Fruit fly (Drosophila melanogaster): Measurements from ENCODE around the gene CG33673.

CG33673 gene

dm6 chr2L:1987434-1988191 is 41.1 kb upstream of the CG33673 start, which contains the start of gene Got2 (continued):
- TF ChIP-seq CG7963 (GFP tag; IDR thresholded peaks at IDR 0.05; ENCODE audit: partially characterized antibody): peak; percentile 75; the same call in 1 of the 3 replicates
- no peak for TF ChIP-seq Max (GFP tag; optimal IDR thresholded peaks at IDR 0.05)
- TF ChIP-seq B-H2 (GFP tag; optimal IDR thresholded peaks at IDR 0.05): no peak
- peak; percentile 92 for TF ChIP-seq ERR (GFP tag; optimal IDR thresholded peaks at IDR 0.05)
- TF ChIP-seq Eip74EF (GFP tag; optimal IDR thresholded peaks at IDR 0.05): no peak
- peak; percentile 65 for TF ChIP-seq Rfx (GFP tag; IDR thresholded peaks at IDR 0.05)
- peak; percentile 29 for TF ChIP-seq CG15269 (tag; optimal IDR thresholded peaks at IDR 0.05)
- peak; percentile 13 for TF ChIP-seq Ssrp (tag; optimal IDR thresholded peaks at IDR 0.05)
- no peak for TF ChIP-seq MTF-1 (GFP tag; optimal IDR thresholded peaks at IDR 0.05; ENCODE audit: borderline replicate concordance)
- TF ChIP-seq Deaf1 (tag; optimal IDR thresholded peaks at IDR 0.05): peak; percentile 12
- no peak for TF ChIP-seq Lhr (GFP tag; optimal IDR thresholded peaks at IDR 0.05)
- peak; percentile 95 for TF ChIP-seq CG5180 (GFP tag; optimal IDR thresholded peaks at IDR 0.05)
- TF ChIP-seq dimm (GFP tag; IDR thresholded peaks at IDR 0.05): no peak
- TF ChIP-seq Hr3 (GFP tag; optimal IDR thresholded peaks at IDR 0.05): peak; percentile 17
- peak; percentile 82 for TF ChIP-seq Dll (GFP tag; IDR thresholded peaks at IDR 0.05; ENCODE audit: partially characterized antibody)
- TF ChIP-seq zen2 (GFP tag; IDR thresholded peaks at IDR 0.05; ENCODE audit: partially characterized antibody): peak; percentile 75
- no peak for TF ChIP-seq CG4282 (GFP tag; optimal IDR thresholded peaks at IDR 0.05)
- peak; percentile 57 for TF ChIP-seq slbo (GFP tag; IDR thresholded peaks at IDR 0.05)
- TF ChIP-seq CG10321 (GFP tag; IDR thresholded peaks at IDR 0.05): peak; percentile 87
- peak; percentile 16 for TF ChIP-seq kah (GFP tag; optimal IDR thresholded peaks at IDR 0.05)
- no peak for TF ChIP-seq zfh1 (GFP tag; IDR thresholded peaks at IDR 0.05)
- TF ChIP-seq fd96Cb (tag; optimal IDR thresholded peaks at IDR 0.05): peak; percentile 6
- TF ChIP-seq Ravus (GFP tag; IDR thresholded peaks at IDR 0.05): no peak
- TF ChIP-seq bowl (GFP tag; IDR thresholded peaks at IDR 0.05): no peak
- TF ChIP-seq Opbp (GFP tag; IDR thresholded peaks at IDR 0.05; ENCODE audit: partially characterized antibody): peak; percentile 78
- TF ChIP-seq cato (GFP tag; optimal IDR thresholded peaks at IDR 0.05; ENCODE audit: borderline replicate concordance): peak; percentile 2
- TF ChIP-seq Hr78 (GFP tag; optimal IDR thresholded peaks at IDR 0.05): peak in 1 of 2 experiments; percentile 83
- no peak for TF ChIP-seq Myb (GFP tag; optimal IDR thresholded peaks at IDR 0.05)
- TF ChIP-seq Doc3 (GFP tag; IDR thresholded peaks at IDR 0.05; ENCODE audit: partially characterized antibody): peak; percentile 79
- peak; percentile 64 for TF ChIP-seq CG12391 (tag; optimal IDR thresholded peaks at IDR 0.05)
- TF ChIP-seq Adf1 (GFP tag; IDR thresholded peaks at IDR 0.05): peak; percentile 25; the same call in 1 of the 2 replicates
- 0 out of 2 replicates have a peak, but pooled peaks have one; percentile 25 for TF ChIP-seq CG11247 (GFP tag; IDR thresholded peaks at IDR 0.05)
- no peak for TF ChIP-seq slp2 (GFP tag; optimal IDR thresholded peaks at IDR 0.05)
- peak; percentile 43 for TF ChIP-seq CG18599 (GFP tag; optimal IDR thresholded peaks at IDR 0.05)
- TF ChIP-seq sob (GFP tag; IDR thresholded peaks at IDR 0.05): peak; percentile 32; the same call in 1 of the 2 replicates
- peak; percentile 35 for TF ChIP-seq CG30403 (GFP tag; optimal IDR thresholded peaks at IDR 0.05)
- peak; percentile 11; the same call in 1 of the 2 replicates for TF ChIP-seq CG6689 (GFP tag; IDR thresholded peaks at IDR 0.05)
- TF ChIP-seq CoRest (tag; optimal IDR thresholded peaks at IDR 0.05): peak; percentile 39
- no peak for TF ChIP-seq dmrt11E (tag; optimal IDR thresholded peaks at IDR 0.05)
- TF ChIP-seq run (tag; optimal IDR thresholded peaks at IDR 0.05): no peak
- peak; percentile 16 for TF ChIP-seq ind (GFP tag; optimal IDR thresholded peaks at IDR 0.05)
- no peak for TF ChIP-seq gcm2 (GFP tag; optimal IDR thresholded peaks at IDR 0.05)
- TF ChIP-seq Ptx1 (GFP tag; IDR thresholded peaks at IDR 0.05): peak; percentile 44; the same call in 1 of the 2 replicates
- TF ChIP-seq Usf (GFP tag; optimal IDR thresholded peaks at IDR 0.05): no peak
- TF ChIP-seq gsb-n (tag; optimal IDR thresholded peaks at IDR 0.05): no peak
- peak; percentile 24 for TF ChIP-seq sens (GFP tag)
- TF ChIP-seq dan (GFP tag; IDR thresholded peaks at IDR 0.05): no peak
- no peak for TF ChIP-seq mirr (GFP tag; optimal IDR thresholded peaks at IDR 0.05)
